Fruit fly (Drosophila melanogaster) whole organism, pupa: ENCODE data around the gene CadN.

ENCODE experiments used
- CG10348 ChIP-seq: fragments of 200-800 bp; sonication (Bioruptor generic); IDR thresholded peaks from 2 replicates; pipeline ENCODE4 v1.3.6; 2022; ENCODE audit warnings: missing biosample characterization, missing genetic modification characterization
- CG13204 ChIP-seq: fragments of 200-800 bp; sonication (Bioruptor generic); optimal IDR thresholded peaks from 2 replicates; lab custom pipeline; 2018; ENCODE audit warnings: missing biosample characterization, mild to moderate bottlenecking, missing genetic modification characterization, moderate library complexity
- CG32121 ChIP-seq: fragments of 200-800 bp; sonication (Bioruptor generic); IDR thresholded peaks from 2 replicates; pipeline ENCODE4 v1.3.6; 2022; ENCODE audit warnings: missing biosample characterization, missing genetic modification characterization
- CG34367 ChIP-seq: fragments of 200-800 bp; sonication (Bioruptor generic); optimal IDR thresholded peaks from 2 replicates; lab custom pipeline; 2018; ENCODE audit warnings: missing biosample characterization, mild to moderate bottlenecking, missing genetic modification characterization
- CG8301 ChIP-seq: fragments of 200-800 bp; sonication (Bioruptor generic); optimal IDR thresholded peaks from 2 replicates; lab custom pipeline; 2018; ENCODE audit warnings: missing biosample characterization, mild to moderate bottlenecking, missing genetic modification characterization
- CG9948 ChIP-seq: fragments of 200-800 bp; sonication (Bioruptor generic); optimal IDR thresholded peaks from 2 replicates; lab custom pipeline; 2018; ENCODE audit warnings: missing biosample characterization, mild to moderate bottlenecking, missing genetic modification characterization, moderate library complexity
- Pif1A ChIP-seq: fragments of 200-800 bp; sonication (Bioruptor generic); optimal IDR thresholded peaks from 3 replicates; lab custom pipeline; 2016; ENCODE audit warnings: missing biosample characterization, missing genetic modification characterization
- Pif1B ChIP-seq: fragments of 200-800 bp; sonication (Bioruptor generic); optimal IDR thresholded peaks from 3 replicates; lab custom pipeline; 2016; ENCODE audit warnings: missing biosample characterization, missing genetic modification characterization
- fd96Ca ChIP-seq: fragments of 200-800 bp; sonication (Bioruptor generic); IDR thresholded peaks from 3 replicates; pipeline ENCODE4 v1.3.6; 2022; ENCODE audit warnings: missing biosample characterization, missing genetic modification characterization
- gl ChIP-seq: fragments of 200-800 bp; sonication (Bioruptor generic); optimal IDR thresholded peaks from 2 replicates; lab custom pipeline; 2018; ENCODE audit warnings: missing biosample characterization, mild to moderate bottlenecking, missing genetic modification characterization
- rn ChIP-seq: fragments of 200-800 bp; sonication (Bioruptor generic); IDR thresholded peaks from 2 replicates; pipeline ENCODE4 v1.3.6; 2022; ENCODE audit warnings: missing biosample characterization, missing genetic modification characterization

- no peak for TF ChIP-seq Pif1A (GFP tag; lab: Kevin White, UChicago)
- no peak for TF ChIP-seq CG10348 (GFP tag; lab: Robert Waterston, UW)
- TF ChIP-seq CG32121 (GFP tag; lab: Robert Waterston, UW): no peak
- no peak for TF ChIP-seq gl (tag; lab: Kevin White, UChicago)
- TF ChIP-seq CG8301: no peak
- no peak for TF ChIP-seq CG13204 (GFP tag; lab: Kevin White, UChicago)
- TF ChIP-seq CG34367 (tag; lab: Kevin White, UChicago): no peak
- TF ChIP-seq Pif1B (GFP tag; lab: Kevin White, UChicago): no peak
- TF ChIP-seq rn (GFP tag; lab: Robert Waterston, UW): no peak
- TF ChIP-seq CG9948: no peak
- no peak for TF ChIP-seq fd96Ca (GFP tag; lab: Robert Waterston, UW)
Measured at dm6 chr2L:17615471-17615870, 162.7 kb downstream of the CadN start.
